Worm (Caenorhabditis elegans) whole organism, L4 larva: ENCODE results near the gene adal-1.
A peak's percentile ranks its signal among the peaks of the same experiment; 100 is the strongest.

Source experiments
- D1046.2 ChIP-seq: fragments of 200-800 bp; sonication (Bioruptor generic); IDR thresholded peaks from 2 replicates; pipeline ENCODE4 v1.3.6; 2022; ENCODE audit warnings: missing genetic modification characterization, missing compliant biosample characterization
- F44E2.7 ChIP-seq: fragments of 200-800 bp; sonication (Bioruptor generic); IDR thresholded peaks from 2 replicates; pipeline ENCODE4 v2.1.2; 2022; ENCODE audit warnings: missing genetic modification characterization, missing compliant biosample characterization
- F49E8.2 ChIP-seq: sonication (generic microtip); optimal IDR thresholded peaks from 2 replicates; lab custom pipeline; 2016; ENCODE audit warnings: missing compliant biosample characterization, mild to moderate bottlenecking, missing genetic modification characterization, borderline replicate concordance
- T26A8.4 ChIP-seq: fragments of 200-800 bp; sonication (Bioruptor generic); IDR thresholded peaks from 2 replicates; pipeline ENCODE4 v1.3.6; 2022; ENCODE audit warnings: missing genetic modification characterization, missing compliant biosample characterization
- Y48G9A.11 ChIP-seq: fragments of 200-800 bp; sonication (Bioruptor generic); IDR thresholded peaks from 2 replicates; pipeline ENCODE4 v1.3.6; 2022; ENCODE audit warnings: missing genetic modification reagents, missing genetic modification characterization, missing compliant biosample characterization
- Y75B8A.6 ChIP-seq: fragments of 200-800 bp; sonication (Bioruptor generic); IDR thresholded peaks from 2 replicates; pipeline ENCODE4 v1.3.6; 2022; ENCODE audit warnings: missing genetic modification reagents, missing genetic modification characterization, missing compliant biosample characterization
- ZK546.5 ChIP-seq, 2 experiments: sonication (generic microtip); optimal IDR thresholded peaks; 2 replicates each; lab custom pipeline; 2017; ENCODE audit warnings: missing biosample characterization in 2 of 2, missing genetic modification characterization in 2 of 2
- aly-2 ChIP-seq: sonication (generic microtip); optimal IDR thresholded peaks from 2 replicates; lab custom pipeline; 2018; ENCODE audit warnings: missing biosample characterization, missing genetic modification characterization
- ceh-20 ChIP-seq: fragments of 200-800 bp; sonication (Bioruptor generic); IDR thresholded peaks from 2 replicates; pipeline ENCODE4 v1.3.6; 2022; ENCODE audit warnings: missing genetic modification reagents, missing genetic modification characterization, missing compliant biosample characterization
- ceh-28 ChIP-seq: fragments of 150-350 bp; optimal IDR thresholded peaks from 2 replicates; lab custom pipeline; 2014; ENCODE audit warnings: missing biosample characterization, missing genetic modification reagents, missing genetic modification characterization
- ceh-62 ChIP-seq: sonication (generic microtip); optimal IDR thresholded peaks from 2 replicates; lab custom pipeline; 2017; ENCODE audit warnings: missing biosample characterization, missing genetic modification characterization
- ces-1 ChIP-seq: fragments of 150-350 bp; sonication (generic microtip); optimal IDR thresholded peaks from 4 replicates; lab custom pipeline; 2014; ENCODE audit warnings: missing biosample characterization, missing genetic modification reagents, missing genetic modification characterization
- ctbp-1 ChIP-seq: fragments of 200-800 bp; sonication (Bioruptor generic); IDR thresholded peaks from 2 replicates; pipeline ENCODE4 v1.3.6; 2022; ENCODE audit warnings: missing genetic modification reagents, missing genetic modification characterization, missing compliant biosample characterization
- daf-19 ChIP-seq: fragments of 200-800 bp; sonication (Bioruptor generic); conservative IDR thresholded peaks from 2 replicates; pipeline ENCODE4 v1.3.6; 2022; ENCODE audit warnings: missing genetic modification characterization, missing compliant biosample characterization
- dmd-6 ChIP-seq: fragments of 200-800 bp; sonication (Bioruptor generic); IDR thresholded peaks from 2 replicates; pipeline ENCODE4 v1.3.6; 2022; ENCODE audit warnings: missing genetic modification reagents, missing genetic modification characterization, missing compliant biosample characterization
- dve-1 ChIP-seq: sonication (generic microtip); optimal IDR thresholded peaks from 2 replicates; lab custom pipeline; 2017; ENCODE audit warnings: antibody characterized with exemption, mild to moderate bottlenecking, missing genetic modification characterization, missing compliant biosample characterization; ENCODE audit not compliant: insufficient read depth
- egl-27 ChIP-seq: sonication (generic microtip); optimal IDR thresholded peaks from 3 replicates; lab custom pipeline; 2017; ENCODE audit warnings: missing biosample characterization, missing genetic modification reagents, missing genetic modification characterization
- egl-43 ChIP-seq: fragments of 200-800 bp; sonication (Bioruptor generic); IDR thresholded peaks from 2 replicates; pipeline ENCODE4 v1.3.6; 2022; ENCODE audit warnings: missing genetic modification reagents, missing genetic modification characterization, missing compliant biosample characterization
- fkh-10 ChIP-seq: fragments of 150-350 bp; optimal IDR thresholded peaks from 2 replicates; lab custom pipeline; 2014; ENCODE audit warnings: missing biosample characterization, missing genetic modification reagents, missing genetic modification characterization
- hif-1 ChIP-seq, 2 experiments: sonication (generic microtip); optimal IDR thresholded peaks; 2 replicates each; lab custom pipeline; 2016 to 2017; ENCODE audit warnings: missing compliant biosample characterization in 2 of 2, missing genetic modification characterization in 2 of 2, missing genetic modification reagents in 2 of 2, missing genotype in 2 of 2, mild to moderate bottlenecking in 1 of 2
- hlh-11 ChIP-seq: fragments of 200-800 bp; sonication (Bioruptor generic); optimal IDR thresholded peaks from 2 replicates; lab custom pipeline; 2018; ENCODE audit warnings: mild to moderate bottlenecking, missing genetic modification characterization, missing compliant biosample characterization
- hlh-30 ChIP-seq: sonication (generic microtip); optimal IDR thresholded peaks from 2 replicates; lab custom pipeline; 2017; ENCODE audit warnings: antibody characterized with exemption, mild to moderate bottlenecking, missing genetic modification characterization, missing compliant biosample characterization; ENCODE audit not compliant: insufficient read depth
- hmg-1.1 ChIP-seq: fragments of 200-800 bp; sonication (Bioruptor generic); IDR thresholded peaks from 2 replicates; pipeline ENCODE4 v1.3.6; 2022; ENCODE audit warnings: missing genetic modification reagents, missing genetic modification characterization, missing compliant biosample characterization
- jun-1 ChIP-seq: fragments of 150-350 bp; optimal IDR thresholded peaks from 2 replicates; lab custom pipeline; 2014; ENCODE audit warnings: missing biosample characterization, missing genetic modification reagents, missing genetic modification characterization
- lin-1 ChIP-seq: fragments of 200-800 bp; sonication (Bioruptor generic); IDR thresholded peaks from 2 replicates; pipeline ENCODE4 v1.3.6; 2022; ENCODE audit warnings: missing genetic modification reagents, missing genetic modification characterization, missing compliant biosample characterization
- lin-13 ChIP-seq: fragments of 150-350 bp; optimal IDR thresholded peaks from 2 replicates; lab custom pipeline; 2014; ENCODE audit warnings: missing biosample characterization, missing genetic modification reagents, missing genetic modification characterization
- lin-15B ChIP-seq: fragments of 150-350 bp; sonication (generic microtip); optimal IDR thresholded peaks from 3 replicates; lab custom pipeline; 2014; ENCODE audit warnings: missing biosample characterization, missing genetic modification characterization
- lin-29 ChIP-seq: fragments of 200-800 bp; sonication (Bioruptor generic); IDR thresholded peaks from 2 replicates; pipeline ENCODE4 v1.3.6; 2022; ENCODE audit warnings: missing genetic modification reagents, missing genetic modification characterization, missing compliant biosample characterization
- lin-38 ChIP-seq: fragments of 200-800 bp; sonication (Bioruptor generic); IDR thresholded peaks from 2 replicates; pipeline ENCODE4 v1.3.6; 2022; ENCODE audit warnings: missing genetic modification reagents, missing genetic modification characterization, missing compliant biosample characterization
- lin-39 ChIP-seq: fragments of 150-350 bp; optimal IDR thresholded peaks from 2 replicates; lab custom pipeline; 2014; ENCODE audit warnings: missing biosample characterization, missing genetic modification reagents, missing genetic modification characterization
- lsy-2 ChIP-seq, 2 experiments: fragments of 150-350 bp in 1 of 2; sonication (generic microtip) in 1 of 2; optimal IDR thresholded peaks; 2 replicates each; lab custom pipeline; 2014 to 2017; ENCODE audit warnings: missing biosample characterization in 2 of 2, missing genetic modification characterization in 2 of 2
- mdl-1 ChIP-seq, 2 experiments: fragments of 150-350 bp in 1 of 2; sonication (generic microtip) in 1 of 2; optimal IDR thresholded peaks; 2 replicates each; lab custom pipeline; 2014 to 2017; ENCODE audit warnings: missing biosample characterization in 2 of 2, missing genetic modification characterization in 2 of 2
- mdt-29 ChIP-seq: fragments of 200-800 bp; sonication (Bioruptor generic); IDR thresholded peaks from 2 replicates; pipeline ENCODE4 v1.3.6; 2022; ENCODE audit warnings: missing genetic modification reagents, missing genetic modification characterization, missing compliant biosample characterization
- mes-2 ChIP-seq: sonication (generic microtip); optimal IDR thresholded peaks from 2 replicates; lab custom pipeline; 2016; ENCODE audit warnings: missing genotype, mild to moderate bottlenecking, missing genetic modification characterization, missing compliant biosample characterization; ENCODE audit not compliant: poor library complexity, severe bottlenecking
- nhr-102 ChIP-seq: sonication (generic microtip); optimal IDR thresholded peaks from 2 replicates; lab custom pipeline; 2016; ENCODE audit warnings: mild to moderate bottlenecking, missing genetic modification characterization, moderate library complexity, missing compliant biosample characterization
- nhr-11 ChIP-seq: fragments of 150-350 bp; optimal IDR thresholded peaks from 2 replicates; lab custom pipeline; 2014; ENCODE audit warnings: missing biosample characterization, missing genetic modification characterization
- nhr-48 ChIP-seq: sonication (generic microtip); optimal IDR thresholded peaks from 2 replicates; lab custom pipeline; 2016; ENCODE audit warnings: mild to moderate bottlenecking, missing genetic modification characterization, missing compliant biosample characterization
- nhr-6 ChIP-seq: fragments of 150-350 bp; optimal IDR thresholded peaks from 2 replicates; lab custom pipeline; 2014; ENCODE audit warnings: missing biosample characterization, missing genetic modification characterization
- nhr-77 ChIP-seq: fragments of 150-350 bp; optimal IDR thresholded peaks from 2 replicates; lab custom pipeline; 2014; ENCODE audit warnings: missing biosample characterization, missing genetic modification characterization
- pha-4 ChIP-seq, 2 experiments: fragments of 150-350 bp in 1 of 2; fragments of 200-800 bp in 1 of 2; sonication (Bioruptor generic) in 1 of 2; IDR thresholded peaks in 1 of 2; optimal IDR thresholded peaks in 1 of 2; 2 replicates each; pipeline versions ENCODE4 v1.3.6 to Lab custom; 2014 to 2022; ENCODE audit warnings: missing genetic modification characterization in 2 of 2, missing genetic modification reagents in 2 of 2, missing biosample characterization in 1 of 2, missing compliant biosample characterization in 1 of 2
- php-3 ChIP-seq: fragments of 200-800 bp; sonication (Bioruptor generic); IDR thresholded peaks from 2 replicates; pipeline ENCODE4 v1.3.6; 2022; ENCODE audit warnings: missing genetic modification reagents, missing genetic modification characterization, missing compliant biosample characterization
- saeg-2 ChIP-seq: fragments of 200-800 bp; sonication (Bioruptor generic); IDR thresholded peaks from 2 replicates; pipeline ENCODE4 v1.3.6; 2022; ENCODE audit warnings: missing genetic modification reagents, missing genetic modification characterization, missing compliant biosample characterization
- spr-3 ChIP-seq: fragments of 200-800 bp; sonication (Bioruptor generic); optimal IDR thresholded peaks from 2 replicates; lab custom pipeline; 2018; ENCODE audit warnings: mild to moderate bottlenecking, missing genetic modification characterization, missing compliant biosample characterization
- tag-97 ChIP-seq: fragments of 200-800 bp; sonication (Bioruptor generic); IDR thresholded peaks from 2 replicates; pipeline ENCODE4 v1.3.6; 2022; ENCODE audit warnings: missing genetic modification characterization, missing compliant biosample characterization
- unc-130 ChIP-seq: sonication (generic microtip); optimal IDR thresholded peaks from 2 replicates; lab custom pipeline; 2016; ENCODE audit warnings: missing genetic modification reagents, missing genetic modification characterization, missing compliant biosample characterization
- unc-39 ChIP-seq: sonication (generic microtip); optimal IDR thresholded peaks from 2 replicates; lab custom pipeline; 2017; ENCODE audit warnings: missing biosample characterization, missing genetic modification characterization
- zag-1 ChIP-seq: fragments of 150-350 bp; optimal IDR thresholded peaks from 2 replicates; lab custom pipeline; 2014; ENCODE audit warnings: missing biosample characterization, missing genetic modification characterization

The adal-1 gene

DNA sequence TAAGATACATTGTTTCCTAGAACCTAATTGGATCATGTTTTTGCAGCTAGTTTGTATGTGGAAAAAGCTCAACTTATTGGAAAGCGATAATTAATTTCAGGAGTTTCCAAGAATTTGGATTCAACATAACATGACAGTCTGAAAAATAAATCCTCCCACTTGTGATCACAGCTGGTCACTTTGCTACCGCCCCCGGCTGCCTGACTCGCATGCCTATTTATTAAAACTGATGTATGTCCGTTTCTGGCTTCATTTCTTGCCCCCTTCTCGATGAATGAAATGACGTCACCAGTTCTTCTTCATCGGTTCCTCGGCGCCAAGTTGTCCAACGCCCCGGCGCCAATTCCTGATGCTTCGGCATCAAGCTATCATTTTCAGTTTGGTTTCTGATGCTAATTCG lies 33.6 kb upstream of the adal-1 start (continued):
- TF ChIP-seq spr-3 (GFP tag; lab: Kevin White, UChicago) (no peak), fkh-10 (GFP tag; lab: Kevin White, UChicago) (no peak), hmg-1.1 (GFP tag; lab: Robert Waterston, UW) (0 out of 2 replicates have a peak, but pooled peaks have one; percentile 23), nhr-6 (tag; lab: Kevin White, UChicago) (no peak), zag-1 (tag; lab: Kevin White, UChicago) (no peak), lin-13 (GFP tag; lab: Kevin White, UChicago) (no peak), mdl-1 (tag; optimal IDR thresholded peaks at IDR 0.05; lab: Kevin White, UChicago) (no peak), ctbp-1 (no peak), unc-130 (GFP tag; lab: Kevin White, UChicago) (no peak), Y75B8A.6 (GFP tag; lab: Robert Waterston, UW) (no peak), ZK546.5 (tag; optimal IDR thresholded peaks at IDR 0.05; lab: Kevin White, UChicago) (no peak)
- TF ChIP-seq, all 104 proteins: peak for 4

DNA sequence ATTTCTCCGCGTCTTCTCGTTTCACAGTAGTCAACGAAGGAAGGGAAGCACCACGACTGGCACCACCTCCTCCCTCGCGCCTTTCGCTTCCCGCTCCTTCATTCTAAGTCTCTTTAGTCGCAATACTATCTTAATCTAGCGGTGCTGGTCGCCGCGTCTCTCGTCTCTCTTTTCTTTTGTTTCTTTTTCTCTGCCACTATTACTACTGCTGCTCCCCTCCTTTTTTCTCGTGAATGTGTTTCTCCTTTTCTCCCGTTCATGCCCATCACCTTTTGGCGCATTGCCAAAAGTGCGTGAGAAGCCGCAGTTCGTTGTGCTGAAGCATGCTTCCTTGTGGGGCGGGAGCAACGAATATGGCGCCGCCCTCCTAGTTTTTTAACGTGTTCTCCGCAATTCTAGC lies 33.0 kb upstream of the adal-1 start:
- TF ChIP-seq jun-1 (tag; lab: Kevin White, UChicago) (peak; percentile 44), hif-1 (tag; optimal IDR thresholded peaks at IDR 0.05; lab: Kevin White, UChicago) (peak; percentile 18 to 74), nhr-77 (tag; lab: Kevin White, UChicago) (peak; percentile 56), lin-29 (GFP tag; lab: Robert Waterston, UW) (no peak), hlh-30 (tag; lab: Kevin White, UChicago) (peak; percentile 94), ces-1 (GFP tag; lab: Kevin White, UChicago) (no peak), egl-27 (tag; lab: Kevin White, UChicago) (no peak), lsy-2 (tag; optimal IDR thresholded peaks at IDR 0.05; lab: Kevin White, UChicago) (peak; percentile 46 to 79), F44E2.7 (GFP tag; lab: Robert Waterston, UW) (no peak), lin-15B (tag; lab: Kevin White, UChicago) (no peak), lin-38 (GFP tag; lab: Robert Waterston, UW) (peak; percentile 41), pha-4 (GFP tag; IDR thresholded peaks at IDR 0.05; lab: Robert Waterston, UW) (peak; percentile 76; the same call in 1 of the 2 replicates), pha-4 (tag; optimal IDR thresholded peaks at IDR 0.05; lab: Kevin White, UChicago) (peak; percentile 30), lin-13 (GFP tag; lab: Kevin White, UChicago) (peak; percentile 56), Y75B8A.6 (GFP tag; lab: Robert Waterston, UW) (no peak), hlh-11 (tag; lab: Kevin White, UChicago) (peak; percentile 94), unc-39 (no peak), nhr-48 (tag; lab: Kevin White, UChicago) (peak; percentile 75), tag-97 (no peak), ctbp-1 (peak; percentile 72), Y48G9A.11 (GFP tag; lab: Robert Waterston, UW) (no peak), lin-1 (GFP tag; lab: Robert Waterston, UW) (peak; percentile 73; the same call in 1 of the 2 replicates), hmg-1.1 (GFP tag; lab: Robert Waterston, UW) (peak; percentile 87), nhr-11 (tag; lab: Kevin White, UChicago) (peak; percentile 73), ceh-62 (no peak), T26A8.4 (no peak), egl-43 (GFP tag; lab: Robert Waterston, UW) (peak; percentile 37; the same call in 1 of the 2 replicates), dmd-6 (GFP tag; lab: Robert Waterston, UW) (peak; percentile 83), mes-2 (tag; lab: Kevin White, UChicago) (peak; percentile 83), D1046.2 (no peak), lin-39 (tag; lab: Kevin White, UChicago) (no peak), nhr-102 (tag; lab: Kevin White, UChicago) (peak; percentile 47), mdt-29 (no peak), dve-1 (tag; lab: Kevin White, UChicago) (peak; percentile 93), aly-2 (tag; lab: Kevin White, UChicago) (no peak), ceh-28 (tag; lab: Kevin White, UChicago) (peak; percentile 34), saeg-2 (GFP tag; lab: Robert Waterston, UW) (no peak), ceh-20 (GFP tag; lab: Robert Waterston, UW) (peak; percentile 13; the same call in 1 of the 2 replicates), F49E8.2 (no peak), php-3 (GFP tag; lab: Robert Waterston, UW) (peak; percentile 63; the same call in 1 of the 2 replicates), daf-19 (GFP tag; lab: Robert Waterston, UW) (no peak), spr-3 (GFP tag; lab: Kevin White, UChicago) (no peak)
